Fruit fly (Drosophila melanogaster): Measurements from ENCODE around the gene Taf10b.

Gene Taf10b

DNA sequence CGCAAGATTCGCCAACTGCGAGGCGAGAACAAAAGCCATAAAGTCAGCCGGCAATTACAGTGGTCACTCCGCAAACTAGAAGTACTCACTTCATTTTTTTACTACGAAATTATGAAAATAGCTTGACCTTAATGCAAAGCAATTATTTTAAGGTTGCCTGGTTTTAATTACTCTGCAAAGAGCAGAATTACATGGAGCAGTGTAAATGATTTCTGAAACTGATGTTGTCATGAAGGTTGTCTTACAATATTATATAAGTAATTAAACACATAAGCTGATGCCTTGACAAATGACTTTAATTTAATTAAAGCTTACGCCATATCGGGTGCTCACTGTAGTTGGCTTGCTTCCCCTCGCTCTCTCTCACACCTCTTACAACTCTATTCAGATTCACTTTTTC, 33.4 kb downstream of the Taf10b start:
- TF ChIP-seq CG8478 (optimal IDR thresholded peaks at IDR 0.05) (no peak), psq (optimal IDR thresholded peaks at IDR 0.05) (no peak), Dll (optimal IDR thresholded peaks at IDR 0.05) (no peak), pan (optimal IDR thresholded peaks at IDR 0.05) (no peak), usp (GFP tag; optimal IDR thresholded peaks at IDR 0.05) (no peak), EcR (GFP tag; optimal IDR thresholded peaks at IDR 0.05) (no peak)

- TF ChIP-seq pan (optimal IDR thresholded peaks at IDR 0.05) (no peak), Dll (optimal IDR thresholded peaks at IDR 0.05) (no peak), EcR (GFP tag; optimal IDR thresholded peaks at IDR 0.05) (no peak), psq (optimal IDR thresholded peaks at IDR 0.05) (no peak), usp (GFP tag; optimal IDR thresholded peaks at IDR 0.05) (no peak), CG8478 (optimal IDR thresholded peaks at IDR 0.05) (no peak)
These were observed 35.4 kb downstream of the Taf10b start for dm6 chr2L:2732139-2732830.

dm6 chr2L:2731370-2732138, 36.1 kb downstream of the Taf10b start:
- no peak for TF ChIP-seq psq (optimal IDR thresholded peaks at IDR 0.05)

DNA sequence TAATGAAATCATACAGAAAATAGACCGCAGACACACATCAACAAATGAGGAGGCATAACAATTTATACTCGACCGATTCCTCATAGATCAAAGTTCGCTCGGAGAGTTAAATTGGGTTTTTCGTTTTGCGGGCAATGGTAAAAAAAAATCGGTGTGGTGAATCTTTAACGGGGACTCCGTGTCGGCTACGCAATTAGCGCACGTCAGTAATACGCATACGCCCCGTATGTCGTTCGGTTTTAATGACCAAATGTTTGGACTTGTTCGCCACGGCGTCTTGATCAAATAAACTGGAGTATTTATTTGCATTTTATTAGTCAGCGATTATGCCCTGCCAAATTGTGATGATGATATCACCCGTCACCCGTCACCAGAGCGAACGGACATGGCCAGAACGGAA, 36.9 kb downstream of the Taf10b start:
- TF ChIP-seq pan (optimal IDR thresholded peaks at IDR 0.05): no peak
- TF ChIP-seq psq (optimal IDR thresholded peaks at IDR 0.05): no peak
- TF ChIP-seq Dll (optimal IDR thresholded peaks at IDR 0.05): no peak
- no peak for TF ChIP-seq CG8478 (optimal IDR thresholded peaks at IDR 0.05)
- no peak for TF ChIP-seq usp (GFP tag; optimal IDR thresholded peaks at IDR 0.05)
- TF ChIP-seq EcR (GFP tag; optimal IDR thresholded peaks at IDR 0.05): no peak

dm6 chr2L:2729882-2730281, 37.8 kb downstream of the Taf10b start:
- no peak for TF ChIP-seq pan (optimal IDR thresholded peaks at IDR 0.05)
- TF ChIP-seq Dll (optimal IDR thresholded peaks at IDR 0.05): no peak
- TF ChIP-seq usp (GFP tag; optimal IDR thresholded peaks at IDR 0.05): no peak
- TF ChIP-seq psq (optimal IDR thresholded peaks at IDR 0.05): no peak
- no peak for TF ChIP-seq CG8478 (optimal IDR thresholded peaks at IDR 0.05)
- no peak for TF ChIP-seq EcR (GFP tag; optimal IDR thresholded peaks at IDR 0.05)

DNA sequence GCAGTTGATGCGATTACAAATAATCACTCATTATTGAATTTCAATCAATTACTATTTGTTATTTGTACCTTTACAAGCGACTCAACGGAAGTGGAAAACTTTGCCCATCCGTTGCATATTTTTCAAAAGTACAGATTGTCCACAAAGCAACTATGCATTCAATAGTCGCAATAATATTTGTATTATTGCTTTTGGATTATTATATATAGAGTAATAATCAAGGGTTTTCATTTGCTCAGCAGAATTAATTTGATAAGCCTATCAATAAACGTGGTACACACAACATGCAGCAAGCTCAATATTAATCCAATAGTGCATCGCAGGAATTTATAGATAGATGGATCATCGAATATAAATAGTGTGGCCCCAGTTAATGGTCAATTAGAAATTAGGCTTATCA, 39.1 kb downstream of the Taf10b start:
- TF ChIP-seq Dll (optimal IDR thresholded peaks at IDR 0.05) (no peak), pan (optimal IDR thresholded peaks at IDR 0.05) (no peak)

- no peak for TF ChIP-seq EcR (GFP tag; optimal IDR thresholded peaks at IDR 0.05)
- no peak for TF ChIP-seq pan (optimal IDR thresholded peaks at IDR 0.05)
- no peak for TF ChIP-seq Dll (optimal IDR thresholded peaks at IDR 0.05)
- TF ChIP-seq CG8478 (optimal IDR thresholded peaks at IDR 0.05): no peak
- TF ChIP-seq psq (optimal IDR thresholded peaks at IDR 0.05): no peak
- TF ChIP-seq usp (GFP tag; optimal IDR thresholded peaks at IDR 0.05): no peak
These were observed 39.8 kb downstream of the Taf10b start for dm6 chr2L:2727812-2728211.

DNA sequence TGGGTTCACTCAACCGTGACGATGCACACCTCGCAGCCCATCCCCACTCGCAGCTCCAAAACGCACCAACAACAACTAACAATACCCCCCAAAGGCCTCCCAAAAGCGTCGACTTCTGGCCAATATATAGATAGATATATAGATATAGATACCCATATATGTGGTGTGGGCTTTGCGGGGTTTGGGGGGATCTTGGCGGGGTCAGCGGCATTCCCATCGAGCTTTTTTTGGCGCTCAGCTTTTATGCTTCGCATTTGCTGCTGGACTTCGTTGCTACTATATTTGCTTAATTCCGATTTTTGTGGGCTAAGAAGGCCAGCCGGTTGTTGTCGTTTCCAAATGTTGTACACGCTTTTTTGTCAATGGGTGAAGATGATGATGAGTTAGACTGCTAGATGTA, 40.3 kb downstream of the Taf10b start:
- TF ChIP-seq pan (optimal IDR thresholded peaks at IDR 0.05): no peak
- no peak for TF ChIP-seq EcR (GFP tag; optimal IDR thresholded peaks at IDR 0.05)
- no peak for TF ChIP-seq CG8478 (optimal IDR thresholded peaks at IDR 0.05)
- TF ChIP-seq usp (GFP tag; optimal IDR thresholded peaks at IDR 0.05): no peak
- no peak for TF ChIP-seq psq (optimal IDR thresholded peaks at IDR 0.05)
- TF ChIP-seq Dll (optimal IDR thresholded peaks at IDR 0.05): no peak

DNA sequence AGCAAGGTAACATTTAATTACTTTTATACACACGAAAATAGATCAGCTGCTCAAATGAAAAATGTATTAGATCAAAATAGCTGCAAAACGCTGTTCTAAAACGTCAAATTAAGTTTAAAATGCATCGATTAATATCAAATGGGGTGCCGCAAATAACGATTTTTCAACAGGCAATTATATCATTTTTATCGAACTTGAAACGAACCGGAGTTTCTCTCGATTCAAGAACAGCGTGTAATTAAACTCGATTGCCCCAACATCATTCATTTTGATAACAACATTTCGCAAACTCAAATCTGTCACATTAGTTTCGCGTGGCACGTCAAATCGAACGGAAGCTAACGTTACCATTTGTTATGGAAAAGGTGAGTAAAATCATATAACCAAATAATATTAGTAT, 42.3 kb downstream of the Taf10b start, which contains the start of gene CG31689:
Gene CG31689 (plus strand): TSS at position 301 of the 400 bp plus-strand sequence.
- TF ChIP-seq Dll (optimal IDR thresholded peaks at IDR 0.05) (no peak), usp (GFP tag; optimal IDR thresholded peaks at IDR 0.05) (no peak), CG8478 (optimal IDR thresholded peaks at IDR 0.05) (no peak), EcR (GFP tag; optimal IDR thresholded peaks at IDR 0.05) (no peak), psq (optimal IDR thresholded peaks at IDR 0.05) (no peak), pan (optimal IDR thresholded peaks at IDR 0.05) (no peak)

- TF ChIP-seq CG8478 (optimal IDR thresholded peaks at IDR 0.05) (no peak), Dll (optimal IDR thresholded peaks at IDR 0.05) (no peak), usp (GFP tag; optimal IDR thresholded peaks at IDR 0.05) (no peak), pan (optimal IDR thresholded peaks at IDR 0.05) (no peak)
These were observed 43.2 kb downstream of the Taf10b start for dm6 chr2L:2724459-2724858.

dm6 chr2L:2723100-2723499, 44.5 kb downstream of the Taf10b start:
- TF ChIP-seq EcR (GFP tag; optimal IDR thresholded peaks at IDR 0.05) (no peak), psq (optimal IDR thresholded peaks at IDR 0.05) (no peak), Dll (optimal IDR thresholded peaks at IDR 0.05) (no peak), usp (GFP tag; optimal IDR thresholded peaks at IDR 0.05) (no peak), CG8478 (optimal IDR thresholded peaks at IDR 0.05) (no peak), pan (optimal IDR thresholded peaks at IDR 0.05) (no peak)

- no peak for TF ChIP-seq Dll (optimal IDR thresholded peaks at IDR 0.05)
- TF ChIP-seq psq (optimal IDR thresholded peaks at IDR 0.05): no peak
- TF ChIP-seq EcR (GFP tag; optimal IDR thresholded peaks at IDR 0.05): no peak
- TF ChIP-seq pan (optimal IDR thresholded peaks at IDR 0.05): no peak
- no peak for TF ChIP-seq usp (GFP tag; optimal IDR thresholded peaks at IDR 0.05)
- no peak for TF ChIP-seq CG8478 (optimal IDR thresholded peaks at IDR 0.05)
These were observed 46.3 kb downstream of the Taf10b start for dm6 chr2L:2721317-2721716.

dm6 chr2L:2720368-2720767, 47.3 kb downstream of the Taf10b start:
- no peak for TF ChIP-seq pan (optimal IDR thresholded peaks at IDR 0.05)
- TF ChIP-seq CG8478 (optimal IDR thresholded peaks at IDR 0.05): no peak
- no peak for TF ChIP-seq EcR (GFP tag; optimal IDR thresholded peaks at IDR 0.05)
- TF ChIP-seq Dll (optimal IDR thresholded peaks at IDR 0.05): no peak
- no peak for TF ChIP-seq usp (GFP tag; optimal IDR thresholded peaks at IDR 0.05)

Data from whole organism.